Worm (Caenorhabditis elegans) whole organism, L4/young adult: Measurements from ENCODE around the gene C18B10.6.

Experiments used
- W03F9.2 ChIP-seq: fragments of 150-350 bp; optimal IDR thresholded peaks from 2 replicates; lab custom pipeline; 2014; ENCODE audit warnings: missing biosample characterization, missing genetic modification characterization
- dao-5 ChIP-seq: sonication (generic microtip); optimal IDR thresholded peaks from 2 replicates; lab custom pipeline; 2016; ENCODE audit warnings: missing genotype, missing genetic modification characterization, moderate library complexity, missing compliant biosample characterization
- him-1 ChIP-seq: sonication (generic microtip); optimal IDR thresholded peaks from 2 replicates; lab custom pipeline; 2016; ENCODE audit warnings: missing genotype, missing genetic modification reagents, missing genetic modification characterization, missing compliant biosample characterization

DNA sequence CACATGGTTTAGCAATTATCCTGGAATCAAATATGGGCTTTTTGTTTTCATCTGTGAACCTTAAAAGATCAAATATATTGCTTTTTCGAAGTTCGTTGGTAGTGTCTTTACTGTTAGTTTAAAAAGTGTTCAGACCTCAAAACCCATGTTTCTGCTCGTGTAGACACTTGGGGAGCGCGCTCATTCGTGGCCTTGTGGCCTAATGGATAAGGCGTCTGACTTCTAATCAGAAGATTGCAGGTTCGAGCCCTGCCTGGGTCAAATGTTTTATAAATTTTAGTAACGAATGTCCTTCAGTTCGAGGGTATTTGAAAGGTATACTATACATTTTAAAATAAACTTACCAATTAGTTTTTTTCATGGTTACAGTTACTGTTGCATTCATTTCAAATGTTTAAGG lies 25.4 kb upstream of the C18B10.6 start:
- TF ChIP-seq W03F9.2 (no peak), him-1 (tag; lab: Kevin White, UChicago) (no peak), dao-5 (tag; lab: Kevin White, UChicago) (no peak)
